Fruit fly (Drosophila melanogaster) whole organism, embryonic: ENCODE measurements around the gene aph-1.

ENCODE experiments used
- Ada2b ChIP-seq: fragments of 200-800 bp; sonication (Bioruptor generic); IDR thresholded peaks from 2 replicates; pipeline ENCODE4 v1.3.6; 2022; ENCODE audit warnings: missing biosample characterization, missing genetic modification characterization
- Aef1 ChIP-seq: fragments of 200-800 bp; sonication (Bioruptor generic); IDR thresholded peaks from 3 replicates; pipeline ENCODE4 v1.3.6; 2022; ENCODE audit warnings: missing biosample characterization, missing genetic modification characterization
- Atf6 ChIP-seq: fragments of 200-800 bp; sonication (Bioruptor generic); IDR thresholded peaks from 2 replicates; pipeline ENCODE4 v1.3.6; 2022; ENCODE audit warnings: missing biosample characterization, missing genetic modification characterization
- CG10209 ChIP-seq: fragments of 200-800 bp; sonication (Bioruptor generic); optimal IDR thresholded peaks from 3 replicates; lab custom pipeline; 2017; ENCODE audit warnings: missing biosample characterization, mild to moderate bottlenecking, missing genetic modification characterization, missing genetic modification reagents
- CG10274 ChIP-seq: fragments of 200-800 bp; sonication (Bioruptor generic); optimal IDR thresholded peaks from 3 replicates; lab custom pipeline; 2017; ENCODE audit warnings: missing biosample characterization, mild to moderate bottlenecking, missing genetic modification characterization
- CG10654 ChIP-seq: fragments of 200-800 bp; sonication (Bioruptor generic); optimal IDR thresholded peaks from 2 replicates; lab custom pipeline; 2016; ENCODE audit warnings: missing biosample characterization, missing genetic modification characterization
- CG14441 ChIP-seq: fragments of 200-800 bp; sonication (Bioruptor generic); IDR thresholded peaks from 2 replicates; pipeline ENCODE4 v1.3.6; 2022; ENCODE audit warnings: missing biosample characterization, missing genetic modification characterization
- CG1647 ChIP-seq: fragments of 200-800 bp; sonication (Bioruptor generic); optimal IDR thresholded peaks from 3 replicates; lab custom pipeline; 2016; ENCODE audit warnings: missing biosample characterization, missing genetic modification characterization
- CG17568 ChIP-seq: fragments of 200-800 bp; sonication (Bioruptor generic); optimal IDR thresholded peaks from 2 replicates; lab custom pipeline; 2018; ENCODE audit warnings: missing biosample characterization, mild to moderate bottlenecking, missing genetic modification characterization, moderate library complexity
- CG17912 ChIP-seq: fragments of 200-800 bp; sonication (Bioruptor generic); optimal IDR thresholded peaks from 2 replicates; lab custom pipeline; 2018; ENCODE audit warnings: missing biosample characterization, mild to moderate bottlenecking, missing genetic modification characterization
- CG18262 ChIP-seq: fragments of 200-800 bp; optimal IDR thresholded peaks from 3 replicates; lab custom pipeline; 2019; ENCODE audit warnings: missing biosample characterization, mild to moderate bottlenecking, missing genetic modification characterization, moderate library complexity
- CG18619 ChIP-seq: fragments of 200-800 bp; sonication (Bioruptor generic); optimal IDR thresholded peaks from 3 replicates; lab custom pipeline; 2017; ENCODE audit warnings: missing biosample characterization, mild to moderate bottlenecking, missing genetic modification characterization
- CG18764 ChIP-seq: fragments of 200-800 bp; sonication (Bioruptor generic); optimal IDR thresholded peaks from 3 replicates; lab custom pipeline; 2016; ENCODE audit warnings: missing biosample characterization, missing genetic modification characterization
- CG30431 ChIP-seq: fragments of 200-800 bp; sonication (Bioruptor generic); optimal IDR thresholded peaks from 2 replicates; lab custom pipeline; 2017; ENCODE audit warnings: missing biosample characterization, missing genetic modification characterization
- CG32532 ChIP-seq: fragments of 200-800 bp; sonication (Bioruptor generic); IDR thresholded peaks from 2 replicates; pipeline ENCODE4 v1.3.6; 2022; ENCODE audit warnings: missing biosample characterization, missing genetic modification characterization
- CG4707 ChIP-seq: fragments of 200-800 bp; sonication (Bioruptor generic); optimal IDR thresholded peaks from 2 replicates; lab custom pipeline; 2018; ENCODE audit warnings: missing biosample characterization, mild to moderate bottlenecking, missing genetic modification characterization, moderate library complexity
- CG4854 ChIP-seq: fragments of 200-800 bp; sonication (Bioruptor generic); optimal IDR thresholded peaks from 2 replicates; lab custom pipeline; 2016; ENCODE audit warnings: missing biosample characterization, missing genetic modification characterization, inconsistent platforms
- CG6683 ChIP-seq: fragments of 200-800 bp; sonication (Bioruptor generic); optimal IDR thresholded peaks from 2 replicates; lab custom pipeline; 2017; ENCODE audit warnings: missing biosample characterization, mild to moderate bottlenecking, missing genetic modification characterization, missing genetic modification reagents
- CG7372 ChIP-seq: fragments of 200-800 bp; sonication (Bioruptor generic); IDR thresholded peaks from 2 replicates; pipeline ENCODE4 v1.3.6; 2022; ENCODE audit warnings: missing biosample characterization, missing genetic modification characterization
- CG8089 ChIP-seq: fragments of 200-800 bp; sonication (Bioruptor generic); optimal IDR thresholded peaks from 3 replicates; lab custom pipeline; 2016; ENCODE audit warnings: missing biosample characterization, missing genetic modification characterization
- CG8478 ChIP-seq: fragments of >200 bp; optimal IDR thresholded peaks from 2 replicates; lab custom pipeline; 2018
- CHES-1-like ChIP-seq: fragments of 200-800 bp; sonication (Bioruptor generic); optimal IDR thresholded peaks from 2 replicates; lab custom pipeline; 2016; ENCODE audit warnings: missing biosample characterization, missing genetic modification characterization
- Chrac-16 ChIP-seq: fragments of 200-800 bp; sonication (Bioruptor generic); optimal IDR thresholded peaks from 3 replicates; lab custom pipeline; 2016; ENCODE audit warnings: missing biosample characterization, missing genetic modification characterization
- Drgx ChIP-seq: fragments of 200-800 bp; sonication (Bioruptor generic); IDR thresholded peaks from 2 replicates; pipeline ENCODE4 v1.3.6; 2022; ENCODE audit warnings: missing biosample characterization, missing genetic modification characterization
- Elba2 ChIP-seq: fragments of 200-800 bp; sonication (Bioruptor generic); optimal IDR thresholded peaks from 3 replicates; lab custom pipeline; 2016; ENCODE audit warnings: missing biosample characterization, missing genetic modification characterization
- Gug ChIP-seq: fragments of 200-800 bp; sonication (Bioruptor generic); IDR thresholded peaks from 4 replicates; pipeline ENCODE4 v1.3.6; 2022; ENCODE audit warnings: missing biosample characterization, missing genetic modification characterization
- Jarid2 ChIP-seq: fragments of 200-800 bp; sonication (Bioruptor generic); optimal IDR thresholded peaks from 3 replicates; lab custom pipeline; 2017; ENCODE audit warnings: mild to moderate bottlenecking, missing biosample characterization, missing genetic modification reagents, missing genetic modification characterization
- NfI ChIP-seq: fragments of 200-800 bp; sonication (Bioruptor generic); optimal IDR thresholded peaks from 3 replicates; lab custom pipeline; 2018; ENCODE audit warnings: missing biosample characterization, mild to moderate bottlenecking, missing genetic modification characterization, moderate library complexity
- PHDP ChIP-seq: fragments of 200-800 bp; sonication (Bioruptor generic); optimal IDR thresholded peaks from 3 replicates; lab custom pipeline; 2018; ENCODE audit warnings: missing biosample characterization, mild to moderate bottlenecking, missing genetic modification characterization, moderate library complexity
- Side ChIP-seq: fragments of 200-800 bp; sonication (Bioruptor generic); optimal IDR thresholded peaks from 2 replicates; lab custom pipeline; 2016; ENCODE audit warnings: missing biosample characterization, missing genetic modification characterization
- Stat92E ChIP-seq, 3 experiments: fragments of >200 bp in 2 of 3; fragments of 200-800 bp in 1 of 3; sonication (Bioruptor generic) in 1 of 3; optimal IDR thresholded peaks; 2 replicates each; lab custom pipeline; 2017 to 2019; ENCODE audit warnings: missing biosample characterization in 3 of 3, missing genetic modification characterization in 3 of 3, mild to moderate bottlenecking in 1 of 3, moderate library complexity in 1 of 3
- amos ChIP-seq: fragments of 200-800 bp; sonication (Bioruptor generic); IDR thresholded peaks from 2 replicates; pipeline ENCODE4 v1.3.6; 2022; ENCODE audit warnings: missing biosample characterization, missing genetic modification characterization; ENCODE audit not compliant: partially characterized antibody
- az2 ChIP-seq: fragments of 200-800 bp; sonication (Bioruptor generic); optimal IDR thresholded peaks from 3 replicates; lab custom pipeline; 2016; ENCODE audit warnings: missing biosample characterization, missing genetic modification characterization
- bowl ChIP-seq: fragments of 200-800 bp; sonication (Bioruptor generic); IDR thresholded peaks from 2 replicates; pipeline ENCODE4 v1.3.6; 2022; ENCODE audit warnings: missing biosample characterization, missing genetic modification characterization
- cwo ChIP-seq: fragments of 200-800 bp; sonication (Bioruptor generic); optimal IDR thresholded peaks from 3 replicates; lab custom pipeline; 2017; ENCODE audit warnings: missing biosample characterization, missing genetic modification characterization, mild to moderate bottlenecking, moderate library complexity, missing genetic modification reagents
- dmrt11E ChIP-seq: fragments of 200-800 bp; sonication (Bioruptor generic); optimal IDR thresholded peaks from 3 replicates; lab custom pipeline; 2018; ENCODE audit warnings: missing biosample characterization, mild to moderate bottlenecking, missing genetic modification characterization, moderate library complexity
- gro ChIP-seq: fragments of 200-800 bp; sonication (Bioruptor generic); optimal IDR thresholded peaks from 2 replicates; lab custom pipeline; 2016; ENCODE audit warnings: missing biosample characterization, missing genetic modification characterization
- ken ChIP-seq: fragments of 200-800 bp; sonication (Bioruptor generic); IDR thresholded peaks from 3 replicates; pipeline ENCODE4 v1.3.6; 2022; ENCODE audit warnings: missing biosample characterization, missing genetic modification characterization
- lilli ChIP-seq: fragments of 200-800 bp; sonication (Bioruptor generic); optimal IDR thresholded peaks from 3 replicates; lab custom pipeline; 2016; ENCODE audit warnings: missing biosample characterization, missing genetic modification characterization
- nau ChIP-seq: fragments of 200-800 bp; sonication (Bioruptor generic); optimal IDR thresholded peaks from 3 replicates; lab custom pipeline; 2017; ENCODE audit warnings: missing biosample characterization, mild to moderate bottlenecking, missing genetic modification characterization, missing genetic modification reagents
- nmo ChIP-seq: fragments of 200-800 bp; sonication (Bioruptor generic); optimal IDR thresholded peaks from 2 replicates; lab custom pipeline; 2018; ENCODE audit warnings: missing biosample characterization, mild to moderate bottlenecking, missing genetic modification characterization, moderate library complexity
- odd ChIP-seq: fragments of 200-800 bp; sonication (Bioruptor generic); optimal IDR thresholded peaks from 2 replicates; lab custom pipeline; 2017; ENCODE audit warnings: missing biosample characterization, mild to moderate bottlenecking, missing genetic modification characterization
- sc ChIP-seq, 3 experiments: fragments of >200 bp in 2 of 3; fragments of 200-800 bp in 1 of 3; sonication (Bioruptor generic) in 1 of 3; optimal IDR thresholded peaks; 2 replicates in 2 of 3; 3 replicates in 1 of 3; lab custom pipeline; 2017; ENCODE audit warnings: mild to moderate bottlenecking in 1 of 3, missing biosample characterization in 1 of 3, missing genetic modification characterization in 1 of 3, missing genetic modification reagents in 1 of 3
- sisA ChIP-seq: fragments of 200-800 bp; sonication (Bioruptor generic); IDR thresholded peaks from 2 replicates; pipeline ENCODE4 v1.3.6; 2022; ENCODE audit warnings: missing biosample characterization, missing genetic modification characterization
- sob ChIP-seq: fragments of 200-800 bp; sonication (Bioruptor generic); IDR thresholded peaks from 2 replicates; pipeline ENCODE4 v1.3.6; 2022; ENCODE audit warnings: missing biosample characterization, missing genetic modification characterization
- sqz ChIP-seq: fragments of 200-800 bp; sonication (Bioruptor generic); optimal IDR thresholded peaks from 3 replicates; lab custom pipeline; 2018; ENCODE audit warnings: missing biosample characterization, mild to moderate bottlenecking, missing genetic modification characterization
- sr ChIP-seq: fragments of 200-800 bp; sonication (Bioruptor generic); IDR thresholded peaks from 3 replicates; pipeline ENCODE4 v1.3.6; 2022; ENCODE audit warnings: missing biosample characterization, missing genetic modification characterization
- stwl ChIP-seq: fragments of 200-800 bp; sonication (Bioruptor generic); optimal IDR thresholded peaks from 3 replicates; lab custom pipeline; 2018; ENCODE audit warnings: missing biosample characterization, mild to moderate bottlenecking, missing genetic modification characterization, moderate library complexity
- tin ChIP-seq: fragments of 200-800 bp; sonication (Bioruptor generic); optimal IDR thresholded peaks from 3 replicates; lab custom pipeline; 2016; ENCODE audit warnings: missing biosample characterization, missing genetic modification characterization
- trem ChIP-seq: fragments of 200-800 bp; optimal IDR thresholded peaks from 3 replicates; lab custom pipeline; 2019; ENCODE audit warnings: missing biosample characterization, mild to moderate bottlenecking, missing genetic modification characterization, moderate library complexity
- wdn ChIP-seq: fragments of 200-800 bp; sonication (Bioruptor generic); IDR thresholded peaks from 2 replicates; pipeline ENCODE4 v1.3.6; 2022; ENCODE audit warnings: missing biosample characterization, missing genetic modification characterization

aph-1 gene

dm6 chr2L:2749144-2749766, 16.8 kb upstream of the aph-1 start (continued):
- TF ChIP-seq CG30431 (GFP tag; lab: Kevin White, UChicago) (no peak), ken (GFP tag; lab: Robert Waterston, UW) (no peak), Atf6 (GFP tag; lab: Robert Waterston, UW) (no peak), dmrt11E (tag; lab: Kevin White, UChicago) (no peak), CG4854 (GFP tag; lab: Kevin White, UChicago) (no peak), Jarid2 (GFP tag; lab: Kevin White, UChicago) (no peak), nau (GFP tag; lab: Kevin White, UChicago) (peak; percentile 27), sr (no peak), CHES-1-like (no peak), sisA (GFP tag; lab: Robert Waterston, UW) (no peak), CG10654 (GFP tag; lab: Kevin White, UChicago) (no peak), az2 (GFP tag; lab: Kevin White, UChicago) (no peak), Stat92E (GFP tag; optimal IDR thresholded peaks at IDR 0.05; lab: Kevin White, UChicago) (no peak), Aef1 (GFP tag; lab: Robert Waterston, UW) (no peak), sob (no peak), CG17568 (GFP tag; lab: Kevin White, UChicago) (no peak), CG17912 (no peak), tin (GFP tag; lab: Kevin White, UChicago) (no peak), bowl (GFP tag; lab: Robert Waterston, UW) (no peak), odd (GFP tag; lab: Kevin White, UChicago) (peak; percentile 26), CG18764 (GFP tag; lab: Kevin White, UChicago) (no peak), CG18262 (tag; lab: Kevin White, UChicago) (no peak), cwo (GFP tag; lab: Kevin White, UChicago) (no peak), CG10274 (GFP tag; lab: Kevin White, UChicago) (no peak), CG14441 (no peak), CG10209 (GFP tag; lab: Kevin White, UChicago) (no peak), CG8478 (lab: Kevin White, UChicago) (no peak), sqz (GFP tag; lab: Kevin White, UChicago) (no peak), nmo (no peak), CG18619 (GFP tag; lab: Kevin White, UChicago) (no peak), CG4707 (GFP tag; lab: Kevin White, UChicago) (peak; percentile 29), CG6683 (GFP tag; lab: Kevin White, UChicago) (no peak), Gug (GFP tag; lab: Robert Waterston, UW) (0 out of 4 replicates have a peak, but pooled peaks have one; percentile 40), amos (GFP tag; lab: Robert Waterston, UW) (no peak), PHDP (tag; lab: Kevin White, UChicago) (no peak), Chrac-16 (no peak), NfI (GFP tag; lab: Kevin White, UChicago) (peak; percentile 29), Elba2 (GFP tag; lab: Kevin White, UChicago) (no peak), CG32532 (no peak), Drgx (no peak), lilli (GFP tag; lab: Kevin White, UChicago) (peak; percentile 10), Ada2b (GFP tag; lab: Robert Waterston, UW) (no peak), Side (GFP tag; lab: Kevin White, UChicago) (no peak), trem (tag; lab: Kevin White, UChicago) (no peak), wdn (GFP tag; lab: Robert Waterston, UW) (no peak), gro (GFP tag; lab: Kevin White, UChicago) (no peak), CG8089 (no peak), stwl (tag; lab: Kevin White, UChicago) (peak; percentile 1), sc (optimal IDR thresholded peaks at IDR 0.05; lab: Kevin White, UChicago) (no peak), sc (GFP tag; optimal IDR thresholded peaks at IDR 0.05; lab: Kevin White, UChicago) (no peak), CG7372 (no peak), CG1647 (no peak)
